Fruit fly (Drosophila melanogaster): ENCODE measurements around the gene CG10481.
A peak's percentile ranks its signal among the peaks of the same experiment; 100 is the strongest.

Gene CG10481

DNA sequence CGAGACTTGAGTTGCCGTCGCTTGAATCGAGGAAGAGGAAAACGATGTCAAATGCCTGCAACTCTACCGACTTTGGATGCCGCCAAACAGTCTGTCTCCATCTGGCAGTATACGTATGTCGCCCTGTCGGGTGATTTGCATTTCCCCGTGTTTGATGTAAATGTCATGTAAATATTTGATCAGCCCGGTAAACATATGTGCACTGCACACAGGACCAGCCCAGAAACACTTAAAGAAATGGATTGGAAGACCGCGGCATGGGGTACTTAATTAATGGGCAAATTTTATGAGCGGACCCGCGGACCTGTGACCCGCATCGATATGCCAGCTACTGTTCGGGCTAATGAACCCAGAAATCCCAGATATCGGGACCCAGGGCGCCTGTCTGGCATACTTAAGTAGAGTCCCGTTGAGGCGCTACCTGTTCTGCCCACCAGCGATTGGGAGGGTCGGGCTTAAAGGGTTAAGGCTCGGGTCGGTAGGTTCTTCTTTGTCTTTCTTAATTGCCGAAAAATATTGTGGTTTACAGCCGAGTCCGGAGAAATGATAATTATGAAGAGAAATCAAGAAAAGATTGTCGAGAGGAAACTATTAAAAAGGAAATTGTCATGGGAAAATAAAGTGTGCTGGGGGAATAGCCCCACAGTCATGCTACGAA is 45.6 kb upstream of the CG10481 start:
- TF ChIP-seq Dif (GFP tag; optimal IDR thresholded peaks at IDR 0.05; ENCODE audit: partially characterized antibody) (no peak), lola (GFP tag; optimal IDR thresholded peaks at IDR 0.05) (no peak), Sp1 (GFP tag; optimal IDR thresholded peaks at IDR 0.05) (no peak), Rel (GFP tag; optimal IDR thresholded peaks at IDR 0.05) (no peak), Rel (tag; optimal IDR thresholded peaks at IDR 0.05) (no peak), ey (GFP tag; optimal IDR thresholded peaks at IDR 0.05) (no peak), N (GFP tag; optimal IDR thresholded peaks at IDR 0.05) (no peak)

DNA sequence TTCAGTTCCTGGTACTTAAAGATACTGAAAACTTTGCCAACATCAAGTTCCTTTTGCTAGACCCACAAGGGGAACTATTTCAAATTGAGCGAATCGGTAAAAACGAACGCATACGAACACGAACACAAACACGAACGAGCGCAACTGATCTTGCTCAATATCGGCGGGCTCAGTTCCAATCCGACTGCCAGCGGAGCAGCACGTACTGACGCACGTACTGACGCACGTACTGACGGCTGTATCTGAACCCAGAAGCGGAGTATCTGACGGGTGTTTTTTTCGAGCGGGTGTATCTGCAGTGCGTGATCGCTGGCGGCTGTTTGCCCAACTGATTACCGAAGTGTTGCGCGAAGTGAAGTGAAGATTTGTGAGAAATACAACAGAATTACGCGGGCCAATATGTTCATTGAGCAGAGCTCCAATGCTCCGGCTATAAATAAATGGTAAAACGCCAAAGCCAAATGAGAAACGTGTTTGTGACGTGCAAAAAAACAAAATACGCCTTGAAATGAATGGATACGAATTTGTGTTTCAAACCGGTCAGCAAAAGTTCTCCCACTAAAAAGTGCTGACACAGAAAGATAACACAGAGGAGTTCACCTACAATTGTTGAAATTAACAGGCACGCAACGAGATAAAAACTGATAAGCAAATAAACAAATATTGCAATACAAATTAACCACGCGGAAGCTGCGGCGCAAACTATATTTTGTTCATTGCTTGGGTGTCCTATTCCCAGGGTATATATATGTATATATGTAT is 42.9 kb upstream of the CG10481 start:
- TF ChIP-seq foxo (GFP tag; optimal IDR thresholded peaks at IDR 0.05): no peak
- no peak for TF ChIP-seq CG9705 (GFP tag; optimal IDR thresholded peaks at IDR 0.05)
- no peak for TF ChIP-seq Rel (GFP tag; optimal IDR thresholded peaks at IDR 0.05)
- TF ChIP-seq Rel (tag; optimal IDR thresholded peaks at IDR 0.05): peak; percentile 84
- TF ChIP-seq rgr (GFP tag; optimal IDR thresholded peaks at IDR 0.05): peak; percentile 15
- no peak for TF ChIP-seq tai (GFP tag; optimal IDR thresholded peaks at IDR 0.05)
- peak; percentile 50 for TF ChIP-seq Hnf4 (GFP tag; optimal IDR thresholded peaks at IDR 0.05)
- no peak for TF ChIP-seq Abd-B (GFP tag; optimal IDR thresholded peaks at IDR 0.05)
- no peak for TF ChIP-seq dsf (GFP tag; optimal IDR thresholded peaks at IDR 0.05; ENCODE audit: borderline replicate concordance)
- peak; percentile 40 for TF ChIP-seq h (GFP tag; optimal IDR thresholded peaks at IDR 0.05)
- TF ChIP-seq fru (GFP tag; optimal IDR thresholded peaks at IDR 0.05): no peak
- TF ChIP-seq dl (GFP tag; optimal IDR thresholded peaks at IDR 0.05; ENCODE audit: insufficient read depth in 1 of 2, partially characterized antibody in 2 of 2): peak in 1 of 2 experiments; percentile 29
- no peak for TF ChIP-seq psq (GFP tag; optimal IDR thresholded peaks at IDR 0.05)
- TF ChIP-seq Mio (GFP tag; optimal IDR thresholded peaks at IDR 0.05): no peak
- no peak for TF ChIP-seq dmrt93B (GFP tag; optimal IDR thresholded peaks at IDR 0.05)
- no peak for TF ChIP-seq sage (GFP tag; optimal IDR thresholded peaks at IDR 0.05)
- TF ChIP-seq br (GFP tag; optimal IDR thresholded peaks at IDR 0.05): no peak
- no peak for TF ChIP-seq sv (GFP tag; optimal IDR thresholded peaks at IDR 0.05)
- no peak for TF ChIP-seq jim (GFP tag; optimal IDR thresholded peaks at IDR 0.05)
- no peak for TF ChIP-seq ey (GFP tag; optimal IDR thresholded peaks at IDR 0.05)
- no peak for TF ChIP-seq lola (GFP tag; optimal IDR thresholded peaks at IDR 0.05)
- TF ChIP-seq CrebA (GFP tag; optimal IDR thresholded peaks at IDR 0.05; ENCODE audit: borderline replicate concordance): no peak
- no peak for TF ChIP-seq Dif (GFP tag; optimal IDR thresholded peaks at IDR 0.05; ENCODE audit: partially characterized antibody)
- TF ChIP-seq usp (GFP tag; optimal IDR thresholded peaks at IDR 0.05): no peak
- no peak for TF ChIP-seq Dfd (GFP tag; optimal IDR thresholded peaks at IDR 0.05)
- no peak for TF ChIP-seq Hr78 (GFP tag; optimal IDR thresholded peaks at IDR 0.05)
- TF ChIP-seq Vsx2 (GFP tag; optimal IDR thresholded peaks at IDR 0.05; ENCODE audit: partially characterized antibody): peak; percentile 1
- no peak for TF ChIP-seq CG32264 (GFP tag; optimal IDR thresholded peaks at IDR 0.05)
- no peak for TF ChIP-seq brk (GFP tag; optimal IDR thresholded peaks at IDR 0.05)
- peak; percentile 21 for TF ChIP-seq Sp1 (GFP tag; optimal IDR thresholded peaks at IDR 0.05)
- TF ChIP-seq N (GFP tag; optimal IDR thresholded peaks at IDR 0.05): no peak
- no peak for TF ChIP-seq HLH106 (tag; optimal IDR thresholded peaks at IDR 0.05)
- TF ChIP-seq Hr83 (GFP tag; optimal IDR thresholded peaks at IDR 0.05; ENCODE audit: poor library complexity, severe bottlenecking): peak; percentile 34
- peak; percentile 16 for TF ChIP-seq Jra (GFP tag; optimal IDR thresholded peaks at IDR 0.05)
- TF ChIP-seq OdsH (GFP tag; optimal IDR thresholded peaks at IDR 0.05): peak; percentile 5
- no peak for TF ChIP-seq woc (GFP tag; optimal IDR thresholded peaks at IDR 0.05)
- no peak for TF ChIP-seq Myc (optimal IDR thresholded peaks at IDR 0.05)
- TF ChIP-seq GATAd (GFP tag; optimal IDR thresholded peaks at IDR 0.05): no peak
- no peak for TF ChIP-seq pan (optimal IDR thresholded peaks at IDR 0.05)

All from whole organism, wandering third instar larva.